Fruit fly (Drosophila melanogaster) whole organism, prepupa: ENCODE measurements around the gene AnxB9.

Source experiments
- CG10669 ChIP-seq: fragments of 200-800 bp; sonication (Bioruptor generic); optimal IDR thresholded peaks from 3 replicates; lab custom pipeline; 2018; ENCODE audit warnings: missing biosample characterization, mild to moderate bottlenecking, missing genetic modification characterization, moderate library complexity
- CG11294 ChIP-seq: fragments of 200-800 bp; sonication (Bioruptor generic); IDR thresholded peaks from 2 replicates; pipeline ENCODE4 v1.3.6; 2022; ENCODE audit warnings: missing biosample characterization, missing genetic modification characterization
- CG6792 ChIP-seq: fragments of 200-800 bp; sonication (Bioruptor generic); optimal IDR thresholded peaks from 3 replicates; lab custom pipeline; 2016; ENCODE audit warnings: missing biosample characterization, missing genetic modification characterization
- CG6808 ChIP-seq: fragments of 200-800 bp; sonication (Bioruptor generic); optimal IDR thresholded peaks from 3 replicates; lab custom pipeline; 2017; ENCODE audit warnings: missing biosample characterization, missing genetic modification characterization, mild to moderate bottlenecking, moderate library complexity, missing genetic modification reagents
- CG9139 ChIP-seq: fragments of 200-800 bp; sonication (Bioruptor generic); optimal IDR thresholded peaks from 3 replicates; lab custom pipeline; 2017; ENCODE audit warnings: missing biosample characterization, mild to moderate bottlenecking, missing genetic modification characterization
- Eip93F ChIP-seq: fragments of 200-800 bp; sonication (Bioruptor generic); optimal IDR thresholded peaks from 2 replicates; lab custom pipeline; 2016; ENCODE audit warnings: missing biosample characterization, mild to moderate bottlenecking, missing genetic modification characterization
- Hr4 ChIP-seq: fragments of 200-800 bp; sonication (Bioruptor generic); optimal IDR thresholded peaks from 3 replicates; lab custom pipeline; 2016; ENCODE audit warnings: missing biosample characterization, missing genetic modification characterization
- Met ChIP-seq: fragments of 200-800 bp; sonication (Bioruptor generic); optimal IDR thresholded peaks from 3 replicates; lab custom pipeline; 2016; ENCODE audit warnings: missing biosample characterization, missing genetic modification characterization
- Sox102F ChIP-seq: fragments of 200-800 bp; sonication (Bioruptor generic); optimal IDR thresholded peaks from 2 replicates; lab custom pipeline; 2016; ENCODE audit warnings: missing biosample characterization, mild to moderate bottlenecking, missing genetic modification characterization

DNA sequence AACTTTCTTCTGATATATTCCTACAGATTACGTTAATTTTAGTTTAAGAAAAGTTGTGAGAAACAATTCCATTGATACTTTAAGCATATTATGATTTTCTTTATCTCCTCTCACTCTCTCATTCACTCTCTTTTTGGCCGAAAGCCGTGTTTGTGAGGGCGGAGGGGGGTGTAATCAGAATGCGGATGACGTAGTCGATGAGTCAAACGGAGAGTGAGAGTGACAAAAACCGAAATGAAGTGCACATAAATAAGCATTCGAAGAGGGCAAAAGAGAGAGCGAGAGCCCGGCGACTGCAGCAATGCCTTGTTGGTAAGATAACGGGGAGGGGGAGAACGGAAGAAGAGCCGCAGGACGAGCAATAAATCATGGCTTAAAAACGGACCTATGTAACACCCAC lies 29.3 kb downstream of the AnxB9 start:
- TF ChIP-seq Sox102F (GFP tag; lab: Kevin White, UChicago) (no peak), Hr4 (GFP tag; lab: Kevin White, UChicago) (no peak), CG6808 (GFP tag; lab: Kevin White, UChicago) (no peak), CG6792 (no peak), CG11294 (no peak), Eip93F (no peak), CG9139 (no peak), CG10669 (no peak), Met (GFP tag; lab: Kevin White, UChicago) (no peak)
